Worm (Caenorhabditis elegans) whole organism, late embryonic: ENCODE measurements around the gene Y37D8A.8.
A peak's percentile ranks its signal among the peaks of the same experiment; 100 is the strongest.

ENCODE experiments used
- F13H6.1 ChIP-seq: sonication (generic microtip); optimal IDR thresholded peaks from 2 replicates; lab custom pipeline; 2016; ENCODE audit warnings: missing genetic modification characterization, missing compliant biosample characterization
- T23F11.4 ChIP-seq: fragments of 200-800 bp; sonication (Bioruptor generic); optimal IDR thresholded peaks from 2 replicates; lab custom pipeline; 2018; ENCODE audit warnings: mild to moderate bottlenecking, missing genetic modification characterization, missing compliant biosample characterization
- Y22D7AL.16 ChIP-seq: sonication (generic microtip); optimal IDR thresholded peaks from 2 replicates; lab custom pipeline; 2016; ENCODE audit warnings: missing genetic modification characterization, missing compliant biosample characterization
- ceh-2 ChIP-seq: sonication (generic microtip); optimal IDR thresholded peaks from 2 replicates; lab custom pipeline; 2016; ENCODE audit warnings: missing genotype, missing genetic modification characterization, missing compliant biosample characterization
- ceh-31 ChIP-seq: sonication (generic microtip); optimal IDR thresholded peaks from 2 replicates; lab custom pipeline; 2016; ENCODE audit warnings: missing genetic modification characterization, missing compliant biosample characterization
- ceh-34 ChIP-seq: sonication (generic microtip); optimal IDR thresholded peaks from 2 replicates; lab custom pipeline; 2016; ENCODE audit warnings: mild to moderate bottlenecking, missing genetic modification characterization, missing compliant biosample characterization
- ceh-45 ChIP-seq: fragments of 200-800 bp; sonication (Bioruptor generic); IDR thresholded peaks from 2 replicates; pipeline ENCODE4 v1.3.6; 2022; ENCODE audit warnings: missing genetic modification reagents, missing genetic modification characterization, missing compliant biosample characterization
- ceh-48 ChIP-seq: sonication (generic microtip); optimal IDR thresholded peaks from 2 replicates; lab custom pipeline; 2016; ENCODE audit warnings: missing genetic modification characterization, inconsistent platforms, missing compliant biosample characterization
- ceh-6 ChIP-seq: fragments of 200-800 bp; sonication (Bioruptor generic); optimal IDR thresholded peaks from 2 replicates; lab custom pipeline; 2018; ENCODE audit warnings: mild to moderate bottlenecking, missing genetic modification characterization, missing compliant biosample characterization
- che-1 ChIP-seq: sonication (generic microtip); optimal IDR thresholded peaks from 2 replicates; lab custom pipeline; 2016; ENCODE audit warnings: mild to moderate bottlenecking, missing genetic modification characterization, missing compliant biosample characterization
- dve-1 ChIP-seq: sonication (generic microtip); optimal IDR thresholded peaks from 2 replicates; lab custom pipeline; 2017; ENCODE audit warnings: antibody characterized with exemption, mild to moderate bottlenecking, missing genetic modification characterization, missing compliant biosample characterization
- elt-2 ChIP-seq: sonication (generic microtip); optimal IDR thresholded peaks from 2 replicates; lab custom pipeline; 2016; ENCODE audit warnings: missing genetic modification reagents, missing genetic modification characterization, missing compliant biosample characterization
- gmeb-2 ChIP-seq: sonication (generic microtip); optimal IDR thresholded peaks from 2 replicates; lab custom pipeline; 2016; ENCODE audit warnings: missing genetic modification characterization, inconsistent platforms, missing compliant biosample characterization
- hlh-13 ChIP-seq: fragments of 200-800 bp; sonication (Bioruptor generic); optimal IDR thresholded peaks from 2 replicates; lab custom pipeline; 2018; ENCODE audit warnings: mild to moderate bottlenecking, missing genetic modification characterization, missing compliant biosample characterization
- hlh-30 ChIP-seq: sonication (generic microtip); optimal IDR thresholded peaks from 2 replicates; lab custom pipeline; 2017; ENCODE audit warnings: antibody characterized with exemption, missing genetic modification characterization, missing compliant biosample characterization; ENCODE audit not compliant: insufficient read depth
- hlh-6 ChIP-seq: sonication (generic microtip); optimal IDR thresholded peaks from 2 replicates; lab custom pipeline; 2016; ENCODE audit warnings: missing genotype, missing genetic modification characterization, missing compliant biosample characterization
- hlh-8 ChIP-seq: sonication (generic microtip); optimal IDR thresholded peaks from 2 replicates; lab custom pipeline; 2016; ENCODE audit warnings: missing genotype, missing genetic modification characterization, missing compliant biosample characterization
- lim-6 ChIP-seq: sonication (generic microtip); optimal IDR thresholded peaks from 2 replicates; lab custom pipeline; 2016; ENCODE audit warnings: missing genetic modification characterization, missing compliant biosample characterization
- lin-11 ChIP-seq: fragments of 200-800 bp; sonication (Bioruptor generic); optimal IDR thresholded peaks from 2 replicates; lab custom pipeline; 2018; ENCODE audit warnings: mild to moderate bottlenecking, missing genetic modification characterization, missing compliant biosample characterization
- nfya-1 ChIP-seq: sonication (generic microtip); optimal IDR thresholded peaks from 2 replicates; lab custom pipeline; 2017; ENCODE audit warnings: missing genetic modification characterization, mild to moderate bottlenecking, missing compliant biosample characterization, antibody characterized with exemption, moderate library complexity
- npax-4 ChIP-seq: sonication (generic microtip); optimal IDR thresholded peaks from 2 replicates; lab custom pipeline; 2016; ENCODE audit warnings: missing genetic modification characterization, missing compliant biosample characterization
- pat-9 ChIP-seq: fragments of 200-800 bp; sonication (Bioruptor generic); optimal IDR thresholded peaks from 2 replicates; lab custom pipeline; 2018; ENCODE audit warnings: mild to moderate bottlenecking, missing genetic modification characterization, moderate library complexity, missing compliant biosample characterization
- pha-2 ChIP-seq: sonication (generic microtip); optimal IDR thresholded peaks from 2 replicates; lab custom pipeline; 2017; ENCODE audit warnings: mild to moderate bottlenecking, missing genetic modification characterization, missing compliant biosample characterization
- pha-4 ChIP-seq: fragments of 150-350 bp; optimal IDR thresholded peaks from 2 replicates; lab custom pipeline; 2018; ENCODE audit warnings: missing biosample characterization, missing genetic modification reagents, missing genetic modification characterization
- pqm-1 ChIP-seq: sonication (generic microtip); optimal IDR thresholded peaks from 2 replicates; lab custom pipeline; 2016; ENCODE audit warnings: missing genetic modification characterization, missing compliant biosample characterization
- ref-2 ChIP-seq: sonication (generic microtip); optimal IDR thresholded peaks from 2 replicates; lab custom pipeline; 2016; ENCODE audit warnings: missing genetic modification characterization, missing compliant biosample characterization
- rnt-1 ChIP-seq: sonication (generic microtip); optimal IDR thresholded peaks from 2 replicates; lab custom pipeline; 2016; ENCODE audit warnings: missing genetic modification characterization, missing compliant biosample characterization
- sox-2 ChIP-seq: fragments of 200-800 bp; sonication (Bioruptor generic); IDR thresholded peaks from 2 replicates; pipeline ENCODE4 v1.3.6; 2022; ENCODE audit warnings: missing genetic modification reagents, missing genetic modification characterization, missing compliant biosample characterization
- sox-4 ChIP-seq: sonication (generic microtip); optimal IDR thresholded peaks from 2 replicates; lab custom pipeline; 2017; ENCODE audit warnings: mild to moderate bottlenecking, missing genetic modification characterization, inconsistent platforms, missing compliant biosample characterization
- syd-9 ChIP-seq: sonication (generic microtip); optimal IDR thresholded peaks from 2 replicates; lab custom pipeline; 2016; ENCODE audit warnings: mild to moderate bottlenecking, missing genetic modification characterization, moderate library complexity, missing compliant biosample characterization
- tbx-7 ChIP-seq: sonication (generic microtip); optimal IDR thresholded peaks from 2 replicates; lab custom pipeline; 2016; ENCODE audit warnings: missing genotype, missing genetic modification characterization, missing compliant biosample characterization
- ttx-3 ChIP-seq: sonication (generic microtip); optimal IDR thresholded peaks from 2 replicates; lab custom pipeline; 2016; ENCODE audit warnings: missing genetic modification reagents, missing genetic modification characterization, missing compliant biosample characterization
- unc-3 ChIP-seq, 2 experiments: fragments of 200-800 bp in 1 of 2; sonication (Bioruptor generic) in 1 of 2; sonication (generic microtip) in 1 of 2; conservative IDR thresholded peaks in 1 of 2; optimal IDR thresholded peaks in 1 of 2; 2 replicates each; pipeline versions ENCODE4 v1.3.6 to Lab custom; 2016 to 2022; ENCODE audit warnings: missing compliant biosample characterization in 2 of 2, missing genetic modification characterization in 2 of 2, missing genetic modification reagents in 1 of 2
- unc-42 ChIP-seq: sonication (generic microtip); optimal IDR thresholded peaks from 2 replicates; lab custom pipeline; 2016; ENCODE audit warnings: missing genotype, missing genetic modification characterization, missing compliant biosample characterization
- unc-55 ChIP-seq: sonication (generic microtip); optimal IDR thresholded peaks from 2 replicates; lab custom pipeline; 2017; ENCODE audit warnings: missing biosample characterization, missing genetic modification reagents, missing genetic modification characterization

Y37D8A.8 gene

DNA sequence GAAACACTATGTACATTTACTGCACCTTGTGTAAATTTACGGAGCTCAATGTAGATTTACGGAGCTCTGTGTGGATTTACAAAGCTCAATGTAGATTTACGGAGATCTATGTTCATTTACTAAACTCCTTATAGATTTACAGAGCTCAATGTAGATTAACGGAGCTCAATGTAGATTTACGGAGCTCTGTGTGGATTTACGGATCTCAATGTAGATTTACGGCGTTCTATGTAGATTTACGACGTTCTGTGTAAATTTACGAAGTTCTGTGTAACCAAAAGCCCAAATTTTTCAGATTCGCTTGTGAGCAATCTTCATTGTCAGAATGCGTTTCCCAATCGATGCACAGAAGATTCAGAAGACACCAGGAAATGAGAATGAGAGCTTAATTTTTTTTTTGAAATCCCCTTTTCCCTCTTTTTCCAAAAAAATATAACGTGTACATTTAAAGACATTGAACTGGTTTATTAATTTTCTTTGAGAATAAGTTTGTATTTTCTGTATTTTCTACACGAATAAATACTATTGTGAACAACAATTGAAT, 27.9 kb upstream of the Y37D8A.8 start:
- TF ChIP-seq dve-1, result peak; percentile 82
- TF ChIP-seq pqm-1 (tag; lab: Kevin White, UChicago), result no peak

- TF ChIP-seq pha-2 (no peak), npax-4 (no peak), che-1 (tag; lab: Kevin White, UChicago) (no peak), ceh-31 (tag; lab: Kevin White, UChicago) (no peak), hlh-8 (tag; lab: Kevin White, UChicago) (no peak), nfya-1 (tag; lab: Kevin White, UChicago) (peak; percentile 93), syd-9 (tag; lab: Kevin White, UChicago) (no peak), sox-4 (no peak), sox-2 (GFP tag; lab: Robert Waterston, UW) (no peak)
Observed at ce11 chrIII:12838299-12838698, 26.4 kb upstream of the Y37D8A.8 start.

DNA sequence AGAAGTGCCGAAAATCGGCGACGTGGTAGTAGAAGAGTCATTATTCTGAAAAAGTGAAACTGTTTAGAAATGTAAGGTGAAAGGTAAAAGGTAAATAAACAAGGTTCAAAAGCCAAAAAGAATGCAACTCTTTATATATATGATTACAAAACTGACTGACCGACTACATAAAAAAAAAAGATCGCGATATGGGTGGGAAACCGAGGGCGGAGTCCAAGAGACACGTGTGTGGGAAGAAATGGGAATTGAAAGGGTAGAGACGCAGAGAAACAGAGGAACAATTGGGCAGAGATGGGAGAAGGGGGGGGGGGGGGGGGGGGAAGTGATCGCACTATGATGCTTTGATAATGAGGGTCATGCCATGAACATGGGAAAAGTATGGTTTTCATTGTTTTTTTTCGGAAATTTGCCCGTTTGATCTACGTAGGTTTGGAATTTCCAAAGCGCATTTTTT, 25.8 kb upstream of the Y37D8A.8 start, which contains the start of gene Y37D8A.4:
Gene Y37D8A.4 (minus strand): TSS at position 51 of the 454 bp plus-strand sequence.
- TF ChIP-seq hlh-6 (tag; lab: Kevin White, UChicago), result no peak
- no peak for TF ChIP-seq ceh-6 (GFP tag; lab: Kevin White, UChicago)
- no peak for TF ChIP-seq ceh-48 (tag; lab: Kevin White, UChicago)
- no peak for TF ChIP-seq ceh-2 (tag; lab: Kevin White, UChicago)
- no peak for TF ChIP-seq hlh-13 (GFP tag; lab: Kevin White, UChicago)
- TF ChIP-seq T23F11.4 (GFP tag; lab: Kevin White, UChicago), result peak; percentile 0
- no peak for TF ChIP-seq lim-6 (tag; lab: Kevin White, UChicago)
- peak; percentile 2 for TF ChIP-seq elt-2 (tag; lab: Kevin White, UChicago)
- TF ChIP-seq, all 69 proteins: peak for 2

DNA sequence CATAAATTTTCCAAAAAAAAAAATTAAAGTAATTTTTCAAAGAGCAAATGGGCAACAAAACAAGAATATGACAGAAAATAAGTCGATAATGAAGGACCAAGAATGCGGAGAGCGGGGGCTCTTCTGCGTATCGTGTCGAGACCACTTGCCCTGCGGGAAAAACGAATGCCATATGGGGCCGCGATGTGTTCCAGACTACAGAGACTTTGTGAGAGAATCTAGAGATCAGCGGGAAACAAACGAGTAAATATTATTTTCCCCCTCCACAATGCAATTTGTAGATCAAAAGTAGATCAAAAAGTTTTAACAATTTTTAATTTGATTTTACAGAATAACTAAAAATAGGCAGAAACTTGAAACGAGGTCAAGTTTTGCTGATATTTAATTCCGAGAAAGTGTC, 24.5 kb upstream of the Y37D8A.8 start:
- no peak for TF ChIP-seq lin-11 (tag; lab: Kevin White, UChicago)
- TF ChIP-seq, all 69 proteins: peak for 0

ce11 chrIII:12841328-12841727, 23.4 kb upstream of the Y37D8A.8 start:
- TF ChIP-seq hlh-8 (tag; lab: Kevin White, UChicago) (no peak), ref-2 (tag; lab: Kevin White, UChicago) (no peak), gmeb-2 (tag; lab: Kevin White, UChicago) (no peak), pqm-1 (tag; lab: Kevin White, UChicago) (no peak), unc-42 (tag; lab: Kevin White, UChicago) (peak; percentile 22), F13H6.1 (tag; lab: Kevin White, UChicago) (no peak), hlh-6 (tag; lab: Kevin White, UChicago) (no peak)

DNA sequence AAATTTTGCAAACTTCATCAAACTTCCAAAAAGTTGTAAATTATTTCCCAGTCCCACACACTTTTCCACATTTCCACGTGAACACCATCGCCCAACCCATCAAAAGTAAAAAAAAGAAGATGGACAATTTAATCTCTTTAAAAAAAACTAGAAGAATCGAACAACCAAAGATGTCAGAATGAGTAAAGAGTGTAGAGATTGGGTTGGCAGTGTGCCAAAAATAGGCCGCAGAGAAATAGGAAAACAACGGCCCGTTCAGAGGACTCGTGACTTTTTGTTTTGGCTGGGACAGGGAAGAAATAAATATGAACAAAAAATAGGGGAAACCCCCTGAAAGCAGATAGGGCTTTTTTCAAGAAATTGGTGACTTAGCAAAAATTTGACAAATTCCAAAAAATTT, 21.9 kb upstream of the Y37D8A.8 start:
- TF ChIP-seq syd-9 (tag; lab: Kevin White, UChicago) (no peak), hlh-13 (GFP tag; lab: Kevin White, UChicago) (no peak), pha-2 (no peak), pha-4 (tag; lab: Kevin White, UChicago) (no peak), nfya-1 (tag; lab: Kevin White, UChicago) (no peak), tbx-7 (no peak), Y22D7AL.16 (tag; lab: Kevin White, UChicago) (no peak), unc-3 (GFP tag; conservative IDR thresholded peaks at IDR 0.05; lab: Robert Waterston, UW) (no peak), unc-3 (tag; optimal IDR thresholded peaks at IDR 0.05; lab: Kevin White, UChicago) (no peak), ttx-3 (tag; lab: Kevin White, UChicago) (no peak), unc-55 (GFP tag; lab: Kevin White, UChicago) (no peak), ceh-45 (GFP tag; lab: Robert Waterston, UW) (no peak), hlh-30 (no peak), ceh-34 (tag; lab: Kevin White, UChicago) (no peak), pat-9 (tag; lab: Kevin White, UChicago) (no peak), rnt-1 (tag; lab: Kevin White, UChicago) (no peak)
